Worm (Caenorhabditis elegans): ENCODE measurements around the gene nhr-188.

nhr-188 gene

ce11 chrV:3894661-3895060 lies 37.0 kb upstream of the nhr-188 start, which contains the start of gene sre-9:
Gene sre-9, plus strand, starts transcription at chrV:3894961.
- no peak for TF ChIP-seq mep-1 (tag; optimal IDR thresholded peaks at IDR 0.05)
- no peak for TF ChIP-seq mes-2 (tag; optimal IDR thresholded peaks at IDR 0.05; ENCODE audit: poor library complexity, severe bottlenecking)

- TF ChIP-seq mxl-3 (GFP tag; optimal IDR thresholded peaks at IDR 0.05) (no peak), lin-13 (GFP tag; optimal IDR thresholded peaks at IDR 0.05) (no peak), lsy-2 (tag; optimal IDR thresholded peaks at IDR 0.05) (no peak), zfp-3 (GFP tag; conservative IDR thresholded peaks at IDR 0.05) (no peak)
These were observed 34.8 kb upstream of the nhr-188 start, which contains the start of gene C17E7.4 for ce11 chrV:3892361-3892904. Gene C17E7.4, plus strand, starts transcription at chrV:3892854.

DNA sequence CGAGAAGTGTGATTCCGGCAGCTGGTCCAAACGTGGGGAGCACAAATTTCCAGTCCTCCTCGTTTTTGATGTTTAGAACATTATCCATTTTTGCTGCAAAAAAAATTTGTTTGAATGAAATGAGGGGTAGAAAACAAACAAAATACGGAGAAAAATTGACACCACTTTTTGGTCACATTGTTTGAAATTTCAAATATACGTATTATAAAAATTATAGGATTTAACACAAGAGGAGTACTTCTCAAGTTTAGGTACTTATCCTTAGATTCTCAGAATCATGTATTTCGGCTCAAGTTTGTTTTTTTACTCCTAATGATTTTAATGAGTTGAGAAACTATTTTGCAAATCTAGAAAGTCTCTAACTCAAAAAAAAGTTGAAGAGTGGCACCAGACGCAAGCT lies 34.3 kb upstream of the nhr-188 start, which contains the start of gene C17E7.12:
Gene C17E7.12 (minus strand): TSS at position 101 of the 400 bp plus-strand sequence.
- TF ChIP-seq Y75B8A.6 (GFP tag; IDR thresholded peaks at IDR 0.05) (no peak), nhr-102 (tag; optimal IDR thresholded peaks at IDR 0.05) (no peak), nhr-28 (tag; optimal IDR thresholded peaks at IDR 0.05) (no peak), php-3 (GFP tag; IDR thresholded peaks at IDR 0.05) (no peak), lim-7 (GFP tag; IDR thresholded peaks at IDR 0.05) (no peak), nhr-76 (tag; optimal IDR thresholded peaks at IDR 0.05) (no peak), daf-19 (GFP tag; conservative IDR thresholded peaks at IDR 0.05) (no peak), ztf-7 (tag; optimal IDR thresholded peaks at IDR 0.05) (no peak), nhr-111 (GFP tag; optimal IDR thresholded peaks at IDR 0.05) (no peak), Y5F2A.4 (GFP tag; optimal IDR thresholded peaks at IDR 0.05) (no peak), ceh-20 (GFP tag; IDR thresholded peaks at IDR 0.05) (no peak), hif-1 (tag; optimal IDR thresholded peaks at IDR 0.05) (no peak), jun-1 (tag; optimal IDR thresholded peaks at IDR 0.05) (no peak), lin-13 (GFP tag; optimal IDR thresholded peaks at IDR 0.05) (no peak), dve-1 (tag; optimal IDR thresholded peaks at IDR 0.05; ENCODE audit: insufficient read depth) (no peak), skn-1 (tag; optimal IDR thresholded peaks at IDR 0.05) (no peak), aly-2 (tag; optimal IDR thresholded peaks at IDR 0.05) (no peak), T26A8.4 (GFP tag; IDR thresholded peaks at IDR 0.05) (no peak), daf-16 (GFP tag; optimal IDR thresholded peaks at IDR 0.05) (no peak), daf-16 (tag; optimal IDR thresholded peaks at IDR 0.05) (no peak), gei-8 (GFP tag; optimal IDR thresholded peaks at IDR 0.05) (no peak)

DNA sequence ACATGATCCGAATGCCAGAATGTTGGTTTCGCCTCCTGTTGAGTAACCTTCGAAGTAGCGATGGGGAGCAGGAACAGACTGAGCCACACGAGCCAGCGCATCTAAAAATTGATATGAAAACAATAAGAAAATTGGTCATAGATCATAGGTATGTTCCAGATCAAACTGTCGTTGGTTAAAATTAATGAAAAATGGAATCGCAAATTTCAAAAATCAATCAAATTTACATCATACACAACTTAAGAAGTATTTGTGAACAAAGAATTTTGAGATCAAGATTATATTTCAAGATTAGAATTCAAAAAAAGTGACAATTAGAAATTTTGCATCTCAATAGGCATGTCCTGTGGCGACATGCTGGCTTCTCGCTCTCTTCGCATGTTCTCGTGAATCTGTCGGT lies 33.1 kb upstream of the nhr-188 start, which contains the start of gene C17E7.9:
Gene C17E7.9 (minus strand): TSS at position 101 of the 400 bp plus-strand sequence.
- TF ChIP-seq nhr-77 (tag; optimal IDR thresholded peaks at IDR 0.05) (no peak), cey-2 (tag; optimal IDR thresholded peaks at IDR 0.05; ENCODE audit: borderline replicate concordance, insufficient read depth) (no peak), zip-11 (GFP tag; IDR thresholded peaks at IDR 0.05) (no peak), ceh-62 (tag; optimal IDR thresholded peaks at IDR 0.05) (no peak), mxl-2 (GFP tag; conservative IDR thresholded peaks at IDR 0.05) (no peak), attf-4 (tag; optimal IDR thresholded peaks at IDR 0.05) (no peak), fos-1 (tag; optimal IDR thresholded peaks at IDR 0.05) (no peak), unc-39 (tag; optimal IDR thresholded peaks at IDR 0.05) (no peak)

DNA sequence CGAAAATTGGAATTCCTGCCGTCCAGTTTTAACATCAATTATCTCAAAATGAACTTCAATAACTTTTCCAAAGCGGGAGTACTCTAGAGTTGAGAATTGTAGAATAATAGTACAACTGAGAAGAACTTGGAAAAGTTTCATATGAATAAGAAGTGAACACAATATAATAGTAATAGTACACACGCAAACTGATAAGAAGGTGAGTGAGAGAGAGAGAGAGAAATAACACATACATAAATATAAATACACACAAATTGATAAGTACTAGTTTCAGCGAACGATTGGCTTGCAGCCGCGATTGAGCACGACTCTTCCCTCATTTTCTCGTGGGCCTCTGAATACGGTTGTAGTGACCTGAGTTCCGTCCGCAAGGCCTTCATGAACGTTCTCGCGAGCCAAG lies 31.5 kb upstream of the nhr-188 start, which contains the start of gene C17E7.13:
Gene C17E7.13 (minus strand): TSS at position 176 of the 400 bp plus-strand sequence.
- TF ChIP-seq snpc-1.2 (GFP tag; IDR thresholded peaks at IDR 0.05) (no peak), ceh-32 (tag; optimal IDR thresholded peaks at IDR 0.05; ENCODE audit: poor library complexity) (no peak), daf-16 (GFP tag; optimal IDR thresholded peaks at IDR 0.05) (no peak), daf-16 (tag; optimal IDR thresholded peaks at IDR 0.05) (peak; percentile 49), zfp-2 (tag; optimal IDR thresholded peaks at IDR 0.05) (no peak), lim-7 (GFP tag; IDR thresholded peaks at IDR 0.05) (no peak), unc-62 (GFP tag; optimal IDR thresholded peaks at IDR 0.05 in 1 of 2) (no peak), unc-62 (tag; optimal IDR thresholded peaks at IDR 0.05) (no peak), ZK337.2 (GFP tag; IDR thresholded peaks at IDR 0.05) (no peak), ctbp-1 (GFP tag; IDR thresholded peaks at IDR 0.05) (no peak), hif-1 (tag; optimal IDR thresholded peaks at IDR 0.05) (no peak), arid-1 (GFP tag; conservative IDR thresholded peaks at IDR 0.05) (no peak), hlh-11 (tag; optimal IDR thresholded peaks at IDR 0.05) (no peak), pqm-1 (tag; optimal IDR thresholded peaks at IDR 0.05) (peak; percentile 61), lin-39 (tag; optimal IDR thresholded peaks at IDR 0.05) (no peak), nhr-111 (GFP tag; optimal IDR thresholded peaks at IDR 0.05) (no peak), ces-1 (GFP tag; optimal IDR thresholded peaks at IDR 0.05) (no peak)
